Worm (Caenorhabditis elegans): ENCODE data around the gene T25B9.3.

Gene T25B9.3

DNA sequence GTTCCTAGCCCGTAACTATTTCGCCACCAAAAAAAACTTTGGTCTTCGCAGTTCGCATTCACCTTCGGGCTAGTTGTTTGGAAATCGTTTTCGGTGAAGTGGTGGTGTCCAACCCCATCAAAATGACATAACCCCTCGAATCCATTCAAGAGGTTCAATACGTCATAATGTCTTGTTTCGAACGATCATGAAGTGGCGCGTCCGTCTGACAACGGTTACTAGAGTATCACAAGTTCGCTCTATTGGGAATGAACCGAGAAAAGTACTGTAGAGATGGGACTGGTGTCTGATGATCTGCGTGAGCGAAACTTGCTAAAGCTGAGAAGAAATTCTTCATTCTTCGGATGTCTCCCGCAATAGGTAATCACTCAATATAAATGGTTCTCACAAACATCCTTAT, 16.8 kb upstream of the T25B9.3 start, which contains the start of gene ZC168.2:
Gene ZC168.2 (plus strand): TSS at position 301 of the 400 bp plus-strand sequence.
- TF ChIP-seq mbf-1 (tag; optimal IDR thresholded peaks at IDR 0.05) = no peak
- TF ChIP-seq lin-11 (tag; optimal IDR thresholded peaks at IDR 0.05) = no peak
- TF ChIP-seq skn-1 (tag; optimal IDR thresholded peaks at IDR 0.05) = no peak
- no peak for TF ChIP-seq blmp-1 (tag; optimal IDR thresholded peaks at IDR 0.05; ENCODE audit: insufficient read depth)
- TF ChIP-seq unc-55 (GFP tag; optimal IDR thresholded peaks at IDR 0.05) = no peak
- TF ChIP-seq egl-27 (tag; optimal IDR thresholded peaks at IDR 0.05) = no peak
- no peak for TF ChIP-seq nhr-77 (tag; optimal IDR thresholded peaks at IDR 0.05)
- TF ChIP-seq mdl-1 (tag; optimal IDR thresholded peaks at IDR 0.05) = no peak
- TF ChIP-seq nhr-21 (tag; optimal IDR thresholded peaks at IDR 0.05) = no peak

DNA sequence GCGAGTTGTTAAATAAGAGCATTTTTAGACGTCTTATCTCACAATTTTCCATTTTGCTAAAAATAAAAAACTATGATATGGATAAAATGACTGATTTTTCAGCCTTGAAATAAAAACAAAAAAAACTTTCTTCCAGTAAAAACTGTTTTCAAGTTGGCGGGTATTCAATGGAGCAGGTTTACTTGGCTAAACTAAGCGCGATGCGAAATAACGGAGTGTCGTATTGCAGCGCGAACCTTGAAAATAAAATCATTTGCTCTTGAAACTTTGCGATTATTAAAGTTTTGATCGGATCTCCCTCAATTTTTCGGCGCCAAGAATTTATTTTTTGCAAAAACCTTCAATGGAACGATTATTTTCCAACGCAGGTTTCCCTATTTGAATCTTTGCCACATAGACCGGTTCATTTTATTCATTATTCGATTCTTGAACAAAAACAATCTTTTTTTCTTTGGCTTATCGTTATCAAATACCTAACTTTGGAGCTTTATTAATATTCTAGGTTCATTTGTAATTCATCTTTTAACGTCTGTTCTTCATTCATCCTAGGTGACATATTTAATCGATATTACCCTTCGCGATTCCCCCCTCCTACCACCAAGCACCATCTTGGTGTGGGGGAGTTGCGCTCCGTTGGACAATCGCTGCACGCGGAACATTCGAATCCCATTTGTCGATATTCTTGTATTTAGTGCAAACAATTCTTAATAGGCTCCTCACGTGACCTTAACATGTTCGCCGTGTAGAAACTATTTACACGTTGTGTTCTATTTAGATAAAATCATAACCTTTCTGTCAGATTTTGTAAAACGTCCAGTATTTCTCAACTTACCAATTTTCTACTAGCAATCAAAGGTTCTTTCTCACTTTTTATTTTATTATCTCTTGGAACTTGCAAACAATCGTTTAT, 9.8 kb upstream of the T25B9.3 start, which contains the start of the genes orc-5 and cyb-1:
Gene orc-5 (minus strand): TSS at position 62 of the 910 bp plus-strand sequence.
Gene cyb-1 (plus strand): TSS at position 690 of the 910 bp plus-strand sequence.
- TF ChIP-seq lin-39 (tag; optimal IDR thresholded peaks at IDR 0.05) (no peak), nhr-23 (tag; optimal IDR thresholded peaks at IDR 0.05) (no peak), ztf-4 (tag; optimal IDR thresholded peaks at IDR 0.05) (peak; percentile 42), peb-1 (tag; optimal IDR thresholded peaks at IDR 0.05) (no peak), skn-1 (tag; optimal IDR thresholded peaks at IDR 0.05) (no peak), C34F6.9 (tag; optimal IDR thresholded peaks at IDR 0.05) (peak; percentile 77), crh-2 (tag; optimal IDR thresholded peaks at IDR 0.05) (peak; percentile 88), nhr-129 (tag; optimal IDR thresholded peaks at IDR 0.05) (peak; percentile 81), nhr-237 (tag; optimal IDR thresholded peaks at IDR 0.05) (no peak), blmp-1 (tag; optimal IDR thresholded peaks at IDR 0.05; ENCODE audit: insufficient read depth) (peak; percentile 9), sem-4 (tag; optimal IDR thresholded peaks at IDR 0.05) (peak; percentile 25), nhr-10 (tag; optimal IDR thresholded peaks at IDR 0.05) (no peak), Y55F3AM.14 (GFP tag; optimal IDR thresholded peaks at IDR 0.05) (no peak), nhr-6 (tag; optimal IDR thresholded peaks at IDR 0.05) (peak; percentile 72), unc-55 (GFP tag; optimal IDR thresholded peaks at IDR 0.05) (peak; percentile 93), nhr-77 (tag; optimal IDR thresholded peaks at IDR 0.05) (no peak), lin-13 (GFP tag; optimal IDR thresholded peaks at IDR 0.05) (no peak), ama-1 (optimal IDR thresholded peaks at IDR 0.05) (no peak), lsy-2 (tag; optimal IDR thresholded peaks at IDR 0.05) (peak in 1 of 2 experiments; percentile 89), dmd-4 (tag; optimal IDR thresholded peaks at IDR 0.05) (no peak), F13H6.1 (tag; optimal IDR thresholded peaks at IDR 0.05) (no peak), unc-62 (GFP tag; optimal IDR thresholded peaks at IDR 0.05) (no peak), elt-1 (tag; optimal IDR thresholded peaks at IDR 0.05) (no peak), fos-1 (tag; optimal IDR thresholded peaks at IDR 0.05) (peak; percentile 5), mbf-1 (tag; optimal IDR thresholded peaks at IDR 0.05) (no peak), ZK546.5 (tag; optimal IDR thresholded peaks at IDR 0.05) (no peak), ztf-1 (GFP tag; conservative IDR thresholded peaks at IDR 0.05) (no peak), mdl-1 (tag; optimal IDR thresholded peaks at IDR 0.05) (peak in 1 of 2 experiments; percentile 19), ceh-16 (tag; optimal IDR thresholded peaks at IDR 0.05) (no peak), snpc-4 (tag; optimal IDR thresholded peaks at IDR 0.05) (peak; percentile 31), aly-2 (tag; optimal IDR thresholded peaks at IDR 0.05) (no peak), unc-39 (tag; optimal IDR thresholded peaks at IDR 0.05) (no peak), zag-1 (tag; optimal IDR thresholded peaks at IDR 0.05) (no peak), R02D3.7 (tag; optimal IDR thresholded peaks at IDR 0.05) (no peak), ztf-11 (tag; optimal IDR thresholded peaks at IDR 0.05) (no peak), nhr-12 (tag; optimal IDR thresholded peaks at IDR 0.05) (no peak), sma-9 (GFP tag; optimal IDR thresholded peaks at IDR 0.05) (peak; percentile 78), sma-9 (tag; optimal IDR thresholded peaks at IDR 0.05) (no peak), ceh-82 (tag; optimal IDR thresholded peaks at IDR 0.05) (peak; percentile 14), nhr-11 (tag; optimal IDR thresholded peaks at IDR 0.05) (no peak), elt-3 (tag; optimal IDR thresholded peaks at IDR 0.05) (no peak), nhr-21 (tag; optimal IDR thresholded peaks at IDR 0.05) (peak; percentile 33), alr-1 (tag; optimal IDR thresholded peaks at IDR 0.05) (no peak), egl-27 (tag; optimal IDR thresholded peaks at IDR 0.05) (no peak), nhr-25 (tag; optimal IDR thresholded peaks at IDR 0.05) (peak; percentile 67), mab-5 (tag; optimal IDR thresholded peaks at IDR 0.05) (peak; percentile 59), lin-11 (tag; optimal IDR thresholded peaks at IDR 0.05) (peak; percentile 59), sma-3 (GFP tag; optimal IDR thresholded peaks at IDR 0.05) (peak; percentile 42), gmeb-1 (tag; optimal IDR thresholded peaks at IDR 0.05) (peak; percentile 98)
